Fruit fly (Drosophila melanogaster) whole organism, embryonic: ENCODE measurements around the gene CG4594.
A peak's percentile ranks its signal among the peaks of the same experiment; 100 is the strongest.

ENCODE experiments used
- B-H1 ChIP-seq: fragments of 200-800 bp; sonication (Bioruptor generic); IDR thresholded peaks from 3 replicates; pipeline ENCODE4 v1.3.6; 2022; ENCODE audit warnings: missing biosample characterization, missing genetic modification characterization
- CG10431 ChIP-seq: fragments of 200-800 bp; sonication (Bioruptor generic); optimal IDR thresholded peaks from 3 replicates; lab custom pipeline; 2018; ENCODE audit warnings: missing biosample characterization, mild to moderate bottlenecking, missing genetic modification characterization
- CG10462 ChIP-seq: fragments of 200-800 bp; sonication (Bioruptor generic); optimal IDR thresholded peaks from 2 replicates; lab custom pipeline; 2016; ENCODE audit warnings: missing biosample characterization, missing genetic modification characterization
- CG12219 ChIP-seq: fragments of 200-800 bp; sonication (Bioruptor generic); optimal IDR thresholded peaks from 3 replicates; lab custom pipeline; 2018; ENCODE audit warnings: missing biosample characterization, mild to moderate bottlenecking, missing genetic modification characterization
- CG12391 ChIP-seq: fragments of 200-800 bp; sonication (Bioruptor generic); optimal IDR thresholded peaks from 3 replicates; lab custom pipeline; 2018; ENCODE audit warnings: missing biosample characterization, mild to moderate bottlenecking, missing genetic modification characterization, moderate library complexity
- CG13287 ChIP-seq: fragments of 200-800 bp; sonication (Bioruptor generic); IDR thresholded peaks from 2 replicates; pipeline ENCODE4 v1.3.6; 2022; ENCODE audit warnings: missing biosample characterization, missing genetic modification characterization; ENCODE audit not compliant: partially characterized antibody
- CG14667 ChIP-seq: fragments of 200-800 bp; sonication (Bioruptor generic); IDR thresholded peaks from 2 replicates; pipeline ENCODE4 v1.3.6; 2022; ENCODE audit warnings: missing biosample characterization, missing genetic modification characterization
- CG16813 ChIP-seq: fragments of 200-800 bp; sonication (Bioruptor generic); IDR thresholded peaks from 3 replicates; pipeline ENCODE4 v1.3.6; 2022; ENCODE audit warnings: missing biosample characterization, missing genetic modification characterization; ENCODE audit not compliant: partially characterized antibody
- CG16863 ChIP-seq: fragments of 200-800 bp; sonication (Bioruptor generic); optimal IDR thresholded peaks from 3 replicates; lab custom pipeline; 2016; ENCODE audit warnings: missing biosample characterization, missing genetic modification characterization
- CG17186 ChIP-seq: fragments of 200-800 bp; sonication (Bioruptor generic); optimal IDR thresholded peaks from 3 replicates; lab custom pipeline; 2017; ENCODE audit warnings: missing biosample characterization, missing genetic modification reagents, missing genetic modification characterization
- CG30020 ChIP-seq: fragments of 200-800 bp; optimal IDR thresholded peaks from 2 replicates; lab custom pipeline; 2019; ENCODE audit warnings: missing biosample characterization, mild to moderate bottlenecking, missing genetic modification characterization, moderate library complexity
- CG32532 ChIP-seq: fragments of 200-800 bp; sonication (Bioruptor generic); IDR thresholded peaks from 2 replicates; pipeline ENCODE4 v1.3.6; 2022; ENCODE audit warnings: missing biosample characterization, missing genetic modification characterization
- CG34224 ChIP-seq: fragments of 200-800 bp; sonication (Bioruptor generic); IDR thresholded peaks from 3 replicates; pipeline ENCODE4 v1.3.6; 2022; ENCODE audit warnings: missing biosample characterization, missing genetic modification characterization; ENCODE audit not compliant: partially characterized antibody
- CG34422 ChIP-seq: fragments of 200-800 bp; sonication (Bioruptor generic); IDR thresholded peaks from 3 replicates; pipeline ENCODE4 v1.3.6; 2022; ENCODE audit warnings: missing biosample characterization, missing genetic modification characterization
- CG6791 ChIP-seq: fragments of 200-800 bp; sonication (Bioruptor generic); IDR thresholded peaks from 3 replicates; pipeline ENCODE4 v1.3.6; 2022; ENCODE audit warnings: missing biosample characterization, missing genetic modification characterization; ENCODE audit not compliant: partially characterized antibody
- CG7928 ChIP-seq: fragments of 200-800 bp; sonication (Bioruptor generic); optimal IDR thresholded peaks from 2 replicates; lab custom pipeline; 2017; ENCODE audit warnings: missing biosample characterization, mild to moderate bottlenecking, missing genetic modification characterization
- CG8290 ChIP-seq, 3 experiments: fragments of 200-800 bp; sonication (Bioruptor generic); optimal IDR thresholded peaks; 2 replicates each; lab custom pipeline; 2016 to 2019; ENCODE audit warnings: missing biosample characterization in 3 of 3, missing genetic modification characterization in 3 of 3, mild to moderate bottlenecking in 2 of 3, moderate library complexity in 1 of 3
- CHES-1-like ChIP-seq: fragments of 200-800 bp; sonication (Bioruptor generic); optimal IDR thresholded peaks from 2 replicates; lab custom pipeline; 2016; ENCODE audit warnings: missing biosample characterization, missing genetic modification characterization
- Dll ChIP-seq: fragments of 200-800 bp; sonication (Bioruptor generic); IDR thresholded peaks from 4 replicates; pipeline ENCODE4 v1.3.6; 2022; ENCODE audit warnings: missing biosample characterization, missing genetic modification characterization; ENCODE audit not compliant: partially characterized antibody
- E2f1 ChIP-seq: fragments of 200-800 bp; sonication (Bioruptor generic); IDR thresholded peaks from 2 replicates; pipeline ENCODE4 v1.3.6; 2022; ENCODE audit warnings: missing biosample characterization, missing genetic modification characterization
- Eip74EF ChIP-seq, 2 experiments: fragments of 200-800 bp in 1 of 2; fragments of >200 bp in 1 of 2; sonication (Bioruptor generic) in 1 of 2; optimal IDR thresholded peaks; 2 replicates each; lab custom pipeline; 2017 to 2019; ENCODE audit warnings: missing biosample characterization in 2 of 2, missing genetic modification characterization in 2 of 2, mild to moderate bottlenecking in 1 of 2, moderate library complexity in 1 of 2
- HLH4C ChIP-seq: fragments of 200-800 bp; sonication (Bioruptor generic); IDR thresholded peaks from 3 replicates; pipeline ENCODE4 v1.3.6; 2022; ENCODE audit warnings: missing biosample characterization, missing genetic modification characterization; ENCODE audit not compliant: partially characterized antibody
- HmgZ ChIP-seq: fragments of 200-800 bp; sonication (Bioruptor generic); optimal IDR thresholded peaks from 2 replicates; lab custom pipeline; 2018; ENCODE audit warnings: missing biosample characterization, mild to moderate bottlenecking, missing genetic modification characterization
- MBD-R2 ChIP-seq: fragments of 200-800 bp; sonication (Bioruptor generic); IDR thresholded peaks from 2 replicates; pipeline ENCODE4 v1.3.6; 2022; ENCODE audit warnings: missing biosample characterization, missing genetic modification characterization
- Mad ChIP-seq: fragments of 200-800 bp; sonication (Bioruptor generic); optimal IDR thresholded peaks from 2 replicates; lab custom pipeline; 2016; ENCODE audit warnings: missing biosample characterization, missing genetic modification characterization
- Opbp ChIP-seq: fragments of 200-800 bp; sonication (Bioruptor generic); IDR thresholded peaks from 3 replicates; pipeline ENCODE4 v1.3.6; 2022; ENCODE audit warnings: missing biosample characterization, missing genetic modification characterization; ENCODE audit not compliant: partially characterized antibody
- Sry-δ ChIP-seq: fragments of 200-800 bp; sonication (Bioruptor generic); optimal IDR thresholded peaks from 2 replicates; lab custom pipeline; 2016; ENCODE audit warnings: missing biosample characterization, missing genetic modification characterization
- al ChIP-seq: fragments of 200-800 bp; sonication (Bioruptor generic); IDR thresholded peaks from 2 replicates; pipeline ENCODE4 v1.3.6; 2022; ENCODE audit warnings: missing biosample characterization, missing genetic modification characterization
- chinmo ChIP-seq: fragments of 200-800 bp; sonication (Bioruptor generic); IDR thresholded peaks from 4 replicates; pipeline ENCODE4 v1.3.6; 2022; ENCODE audit warnings: missing biosample characterization, missing genetic modification characterization; ENCODE audit not compliant: partially characterized antibody
- crp ChIP-seq, 2 experiments: fragments of 200-800 bp; sonication (Bioruptor generic); optimal IDR thresholded peaks; 2 replicates in 1 of 2; 3 replicates in 1 of 2; lab custom pipeline; 2017; ENCODE audit warnings: missing biosample characterization in 2 of 2, missing genetic modification characterization in 2 of 2, mild to moderate bottlenecking in 1 of 2, moderate library complexity in 1 of 2
- exex ChIP-seq: fragments of 200-800 bp; sonication (Bioruptor generic); optimal IDR thresholded peaks from 4 replicates; lab custom pipeline; 2018; ENCODE audit warnings: missing biosample characterization, mild to moderate bottlenecking, missing genetic modification characterization, moderate library complexity
- fd102C ChIP-seq: fragments of 200-800 bp; sonication (Bioruptor generic); optimal IDR thresholded peaks from 2 replicates; lab custom pipeline; 2018; ENCODE audit warnings: missing biosample characterization, mild to moderate bottlenecking, missing genetic modification characterization, moderate library complexity
- fd64A ChIP-seq: fragments of 200-800 bp; sonication (Bioruptor generic); optimal IDR thresholded peaks from 3 replicates; lab custom pipeline; 2018; ENCODE audit warnings: missing biosample characterization, mild to moderate bottlenecking, missing genetic modification characterization
- gfzf ChIP-seq: fragments of 200-800 bp; sonication (Bioruptor generic); optimal IDR thresholded peaks from 2 replicates; lab custom pipeline; 2016; ENCODE audit warnings: missing biosample characterization, mild to moderate bottlenecking, missing genetic modification characterization, moderate library complexity
- gsb-n ChIP-seq: fragments of 200-800 bp; sonication (Bioruptor generic); optimal IDR thresholded peaks from 3 replicates; lab custom pipeline; 2018; ENCODE audit warnings: missing biosample characterization, mild to moderate bottlenecking, missing genetic modification characterization
- hkb ChIP-seq, 2 experiments: fragments of 200-800 bp in 1 of 2; fragments of >200 bp in 1 of 2; sonication (Bioruptor generic) in 1 of 2; IDR thresholded peaks in 1 of 2; optimal IDR thresholded peaks in 1 of 2; 2 replicates each; pipeline versions ENCODE4 v1.3.6 to Lab custom; 2017 to 2022; ENCODE audit warnings: missing biosample characterization in 1 of 2, missing genetic modification characterization in 1 of 2
- insv ChIP-seq, 2 experiments: fragments of 200-800 bp; sonication (Bioruptor generic); optimal IDR thresholded peaks; 3 replicates each; lab custom pipeline; 2016 to 2018; ENCODE audit warnings: missing biosample characterization in 2 of 2, missing genetic modification characterization in 2 of 2
- pum ChIP-seq: fragments of 200-800 bp; sonication (Bioruptor generic); optimal IDR thresholded peaks from 2 replicates; lab custom pipeline; 2016; ENCODE audit warnings: missing biosample characterization, missing genetic modification characterization
- pzg ChIP-seq: fragments of 200-800 bp; sonication (Bioruptor generic); optimal IDR thresholded peaks from 3 replicates; lab custom pipeline; 2018; ENCODE audit warnings: missing biosample characterization, mild to moderate bottlenecking, missing genetic modification characterization, moderate library complexity
- ro ChIP-seq: fragments of 200-800 bp; sonication (Bioruptor generic); IDR thresholded peaks from 2 replicates; pipeline ENCODE4 v1.3.6; 2022; ENCODE audit warnings: missing biosample characterization, missing genetic modification characterization
- sob ChIP-seq: fragments of 200-800 bp; sonication (Bioruptor generic); IDR thresholded peaks from 2 replicates; pipeline ENCODE4 v1.3.6; 2022; ENCODE audit warnings: missing biosample characterization, missing genetic modification characterization
- stwl ChIP-seq: fragments of 200-800 bp; sonication (Bioruptor generic); optimal IDR thresholded peaks from 3 replicates; lab custom pipeline; 2018; ENCODE audit warnings: missing biosample characterization, mild to moderate bottlenecking, missing genetic modification characterization, moderate library complexity
- tna ChIP-seq: fragments of 200-800 bp; sonication (Bioruptor generic); IDR thresholded peaks from 2 replicates; pipeline ENCODE4 v1.3.6; 2022; ENCODE audit warnings: missing biosample characterization, missing genetic modification characterization; ENCODE audit not compliant: partially characterized antibody
- trem ChIP-seq: fragments of 200-800 bp; optimal IDR thresholded peaks from 3 replicates; lab custom pipeline; 2019; ENCODE audit warnings: missing biosample characterization, mild to moderate bottlenecking, missing genetic modification characterization, moderate library complexity
- ttk ChIP-seq: fragments of 200-800 bp; sonication (Bioruptor generic); IDR thresholded peaks from 2 replicates; pipeline ENCODE4 v2.1.2; 2022; ENCODE audit warnings: missing biosample characterization, missing genetic modification characterization
- twi ChIP-seq: fragments of 200-800 bp; optimal IDR thresholded peaks from 2 replicates; lab custom pipeline; 2019; ENCODE audit warnings: missing biosample characterization, mild to moderate bottlenecking, missing genetic modification characterization, moderate library complexity
- zen2 ChIP-seq: fragments of 200-800 bp; sonication (Bioruptor generic); IDR thresholded peaks from 3 replicates; pipeline ENCODE4 v1.3.6; 2022; ENCODE audit warnings: missing biosample characterization, missing genetic modification characterization; ENCODE audit not compliant: partially characterized antibody

The CG4594 gene

dm6 chr2L:9893183-9893582 is 26.8 kb upstream of the CG4594 start, which contains the start of gene mtDNA-helicase:
Gene mtDNA-helicase (minus strand): TSS chr2L:9893446.
- TF ChIP-seq ttk (no peak), fd64A (GFP tag; lab: Kevin White, UChicago) (no peak), gsb-n (no peak), stwl (tag; lab: Kevin White, UChicago) (no peak), Eip74EF (GFP tag; optimal IDR thresholded peaks at IDR 0.05; lab: Kevin White, UChicago) (no peak), gfzf (peak; percentile 1), sob (GFP tag; lab: Robert Waterston, UW) (no peak), CG7928 (GFP tag; lab: Kevin White, UChicago) (no peak), twi (tag; lab: Kevin White, UChicago) (no peak), insv (GFP tag; optimal IDR thresholded peaks at IDR 0.05; lab: Kevin White, UChicago) (no peak), trem (tag; lab: Kevin White, UChicago) (peak; percentile 1), ro (GFP tag; lab: Robert Waterston, UW) (no peak), CG14667 (GFP tag; lab: Robert Waterston, UW) (no peak), CG16863 (no peak), crp (GFP tag; optimal IDR thresholded peaks at IDR 0.05; lab: Kevin White, UChicago) (peak in 1 of 2 experiments; percentile 34), CG34224 (GFP tag; lab: Robert Waterston, UW) (peak; percentile 54; the same call in 2 of the 3 replicates), zen2 (GFP tag; lab: Robert Waterston, UW) (peak; percentile 39; the same call in 1 of the 3 replicates), CG30020 (tag; lab: Kevin White, UChicago) (no peak), exex (tag; lab: Kevin White, UChicago) (no peak), CG12391 (peak; percentile 5), HmgZ (tag; lab: Kevin White, UChicago) (peak; percentile 41), CG17186 (GFP tag; lab: Kevin White, UChicago) (peak; percentile 31), CG13287 (GFP tag; lab: Robert Waterston, UW) (peak; percentile 65), CG10462 (no peak), Sry-δ (GFP tag; lab: Kevin White, UChicago) (peak; percentile 72), fd102C (GFP tag; lab: Kevin White, UChicago) (no peak), CG8290 (GFP tag; optimal IDR thresholded peaks at IDR 0.05; lab: Kevin White, UChicago) (no peak), CG8290 (tag; optimal IDR thresholded peaks at IDR 0.05; lab: Kevin White, UChicago) (peak in 1 of 2 experiments; percentile 4), al (no peak), CG16813 (GFP tag; lab: Robert Waterston, UW) (peak; percentile 38; the same call in 1 of the 3 replicates), tna (GFP tag; lab: Robert Waterston, UW) (peak; percentile 51), CG32532 (GFP tag; lab: Robert Waterston, UW) (no peak), chinmo (GFP tag; lab: Robert Waterston, UW) (no peak), Dll (GFP tag; lab: Robert Waterston, UW) (peak; percentile 72; the same call in 3 of the 4 replicates), Mad (GFP tag; lab: Kevin White, UChicago) (no peak), CG6791 (GFP tag; lab: Robert Waterston, UW) (peak; percentile 62; the same call in 1 of the 3 replicates), hkb (optimal IDR thresholded peaks at IDR 0.05; lab: Kevin White, UChicago) (no peak), hkb (GFP tag; IDR thresholded peaks at IDR 0.05; lab: Robert Waterston, UW) (peak; percentile 35; the same call in 1 of the 2 replicates), MBD-R2 (GFP tag; lab: Robert Waterston, UW) (peak; percentile 75), E2f1 (GFP tag; lab: Robert Waterston, UW) (no peak), CG12219 (GFP tag; lab: Kevin White, UChicago) (no peak), CG34422 (GFP tag; lab: Robert Waterston, UW) (peak; percentile 49; the same call in 2 of the 3 replicates), pzg (GFP tag; lab: Kevin White, UChicago) (peak; percentile 36), Opbp (GFP tag; lab: Robert Waterston, UW) (peak; percentile 57; the same call in 1 of the 3 replicates), CHES-1-like (GFP tag; lab: Kevin White, UChicago) (peak; percentile 6), pum (GFP tag; lab: Kevin White, UChicago) (no peak), B-H1 (GFP tag; lab: Robert Waterston, UW) (no peak), HLH4C (GFP tag; lab: Robert Waterston, UW) (peak; percentile 59), CG10431 (GFP tag; lab: Kevin White, UChicago) (no peak)
